Fruit fly (Drosophila melanogaster): ENCODE data around the gene CG5418.

Gene CG5418

DNA sequence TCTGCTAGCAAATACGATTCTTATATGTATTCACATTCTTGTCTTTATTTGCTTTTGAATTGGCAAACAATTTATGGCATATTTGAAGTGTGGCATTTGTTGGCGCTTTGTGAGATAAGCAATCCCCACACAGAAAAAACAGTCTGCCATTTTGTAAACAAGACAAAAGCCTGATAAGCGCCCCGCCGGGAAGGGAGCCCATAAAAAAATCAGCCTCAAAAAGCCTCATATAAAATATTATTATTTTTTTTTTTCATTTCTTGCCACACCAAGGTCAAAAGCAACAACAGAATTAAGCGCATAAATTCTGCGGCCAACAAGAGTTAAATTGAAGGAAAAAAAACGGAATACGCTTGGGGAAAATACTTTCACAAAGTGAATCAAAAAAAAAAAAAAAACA is 22.3 kb upstream of the CG5418 start (continued):
- TF ChIP-seq sim (GFP tag; IDR thresholded peaks at IDR 0.05) (0 out of 2 replicates have a peak, but pooled peaks have one; percentile 16), Spps (tag; optimal IDR thresholded peaks at IDR 0.05) (no peak), pita (GFP tag; optimal IDR thresholded peaks at IDR 0.05) (no peak), CG6689 (GFP tag; IDR thresholded peaks at IDR 0.05) (no peak), CG10431 (GFP tag; optimal IDR thresholded peaks at IDR 0.05) (no peak), CG9797 (GFP tag; optimal IDR thresholded peaks at IDR 0.05) (no peak), dmrt99B (tag; optimal IDR thresholded peaks at IDR 0.05) (peak; percentile 15), CG17361 (GFP tag; IDR thresholded peaks at IDR 0.05) (no peak), wek (GFP tag; optimal IDR thresholded peaks at IDR 0.05) (no peak), BEAF-32 (GFP tag; optimal IDR thresholded peaks at IDR 0.05) (no peak), sob (GFP tag; IDR thresholded peaks at IDR 0.05) (peak; percentile 41; the same call in 1 of the 2 replicates), exex (tag; optimal IDR thresholded peaks at IDR 0.05) (peak; percentile 79), btn (GFP tag; optimal IDR thresholded peaks at IDR 0.05) (no peak), CG8089 (GFP tag; optimal IDR thresholded peaks at IDR 0.05) (no peak), E2f2 (GFP tag; IDR thresholded peaks at IDR 0.05) (no peak), CG6813 (GFP tag; optimal IDR thresholded peaks at IDR 0.05) (peak; percentile 84), sug (tag; optimal IDR thresholded peaks at IDR 0.05) (peak; percentile 78), run (tag; optimal IDR thresholded peaks at IDR 0.05) (no peak), Dp (GFP tag; optimal IDR thresholded peaks at IDR 0.05) (no peak), unc-4 (GFP tag; IDR thresholded peaks at IDR 0.05; ENCODE audit: partially characterized antibody) (no peak), emc (GFP tag; optimal IDR thresholded peaks at IDR 0.05) (no peak), zfh1 (GFP tag; IDR thresholded peaks at IDR 0.05) (0 out of 3 replicates have a peak, but pooled peaks have one; percentile 9), Aef1 (GFP tag; IDR thresholded peaks at IDR 0.05) (no peak), bbx (GFP tag; IDR thresholded peaks at IDR 0.05; ENCODE audit: partially characterized antibody) (no peak), ash1 (GFP tag; optimal IDR thresholded peaks at IDR 0.05) (peak; percentile 55), pan (optimal IDR thresholded peaks at IDR 0.05) (no peak), pan (GFP tag; optimal IDR thresholded peaks at IDR 0.05 in 1 of 2, IDR thresholded peaks at IDR 0.05 in 1 of 2) (no peak), usp (GFP tag; optimal IDR thresholded peaks at IDR 0.05) (no peak), ftz-f1 (GFP tag; optimal IDR thresholded peaks at IDR 0.05) (peak; percentile 73), CG7963 (GFP tag; IDR thresholded peaks at IDR 0.05; ENCODE audit: partially characterized antibody) (no peak), Opbp (GFP tag; IDR thresholded peaks at IDR 0.05; ENCODE audit: partially characterized antibody) (no peak), vvl (GFP tag; IDR thresholded peaks at IDR 0.05) (0 out of 2 replicates have a peak, but pooled peaks have one; percentile 19), gro (GFP tag; optimal IDR thresholded peaks at IDR 0.05) (peak; percentile 67), Neu2 (GFP tag; optimal IDR thresholded peaks at IDR 0.05; ENCODE audit: borderline replicate concordance) (no peak), CG7556 (GFP tag; optimal IDR thresholded peaks at IDR 0.05) (no peak), CG32772 (GFP tag; IDR thresholded peaks at IDR 0.05) (no peak), kah (GFP tag; optimal IDR thresholded peaks at IDR 0.05) (no peak), esg (GFP tag; conservative IDR thresholded peaks at IDR 0.05) (no peak), scrt (GFP tag; optimal IDR thresholded peaks at IDR 0.05) (peak; percentile 43), sc (optimal IDR thresholded peaks at IDR 0.05) (no peak), sc (GFP tag; optimal IDR thresholded peaks at IDR 0.05) (no peak), CG9727 (GFP tag; optimal IDR thresholded peaks at IDR 0.05) (peak; percentile 34), Myb (GFP tag; optimal IDR thresholded peaks at IDR 0.05) (no peak), zf30C (GFP tag; optimal IDR thresholded peaks at IDR 0.05) (no peak), CG6254 (GFP tag; optimal IDR thresholded peaks at IDR 0.05) (no peak), Nf-YB (GFP tag; optimal IDR thresholded peaks at IDR 0.05) (no peak), MTF-1 (GFP tag; optimal IDR thresholded peaks at IDR 0.05; ENCODE audit: borderline replicate concordance) (peak; percentile 49), HmgZ (tag; optimal IDR thresholded peaks at IDR 0.05) (peak; percentile 49), Hr3 (GFP tag; optimal IDR thresholded peaks at IDR 0.05) (no peak), D (optimal IDR thresholded peaks at IDR 0.05) (no peak), D (GFP tag; optimal IDR thresholded peaks at IDR 0.05) (no peak)
